Worm (Caenorhabditis elegans) whole organism, late embryonic: ENCODE results near the gene C56G2.9.

Experiments used
- C08G9.2 ChIP-seq: sonication (generic microtip); optimal IDR thresholded peaks from 2 replicates; lab custom pipeline; 2016; ENCODE audit warnings: mild to moderate bottlenecking, missing genetic modification characterization, moderate library complexity, missing compliant biosample characterization
- C38D4.7 ChIP-seq: fragments of 200-800 bp; sonication (Bioruptor generic); optimal IDR thresholded peaks from 2 replicates; lab custom pipeline; 2018; ENCODE audit warnings: mild to moderate bottlenecking, missing genetic modification characterization, moderate library complexity, missing compliant biosample characterization
- K09A11.1 ChIP-seq: sonication (generic microtip); optimal IDR thresholded peaks from 2 replicates; lab custom pipeline; 2017; ENCODE audit warnings: antibody characterized with exemption, mild to moderate bottlenecking, missing genetic modification characterization, missing compliant biosample characterization; ENCODE audit not compliant: insufficient read depth
- Y22D7AL.16 ChIP-seq: sonication (generic microtip); optimal IDR thresholded peaks from 2 replicates; lab custom pipeline; 2016; ENCODE audit warnings: missing genetic modification characterization, missing compliant biosample characterization
- ceh-18 ChIP-seq: sonication (generic microtip); optimal IDR thresholded peaks from 2 replicates; lab custom pipeline; 2016; ENCODE audit warnings: missing genetic modification characterization, missing compliant biosample characterization
- ceh-19 ChIP-seq: fragments of 200-800 bp; sonication (Bioruptor generic); optimal IDR thresholded peaks from 2 replicates; lab custom pipeline; 2018; ENCODE audit warnings: mild to moderate bottlenecking, missing genetic modification characterization, missing compliant biosample characterization
- ceh-2 ChIP-seq: sonication (generic microtip); optimal IDR thresholded peaks from 2 replicates; lab custom pipeline; 2016; ENCODE audit warnings: missing genotype, missing genetic modification characterization, missing compliant biosample characterization
- ceh-31 ChIP-seq: sonication (generic microtip); optimal IDR thresholded peaks from 2 replicates; lab custom pipeline; 2016; ENCODE audit warnings: missing genetic modification characterization, missing compliant biosample characterization
- dve-1 ChIP-seq: sonication (generic microtip); optimal IDR thresholded peaks from 2 replicates; lab custom pipeline; 2017; ENCODE audit warnings: antibody characterized with exemption, mild to moderate bottlenecking, missing genetic modification characterization, missing compliant biosample characterization
- elt-2 ChIP-seq: sonication (generic microtip); optimal IDR thresholded peaks from 2 replicates; lab custom pipeline; 2016; ENCODE audit warnings: missing genetic modification reagents, missing genetic modification characterization, missing compliant biosample characterization
- elt-4 ChIP-seq: sonication (generic microtip); optimal IDR thresholded peaks from 2 replicates; lab custom pipeline; 2016; ENCODE audit warnings: missing genetic modification characterization, missing compliant biosample characterization
- eyg-1 ChIP-seq: sonication (generic microtip); optimal IDR thresholded peaks from 2 replicates; lab custom pipeline; 2016; ENCODE audit warnings: missing genotype, missing genetic modification characterization, missing compliant biosample characterization
- fax-1 ChIP-seq: sonication (generic microtip); optimal IDR thresholded peaks from 2 replicates; lab custom pipeline; 2016; ENCODE audit warnings: missing genotype, missing genetic modification characterization, missing compliant biosample characterization
- hlh-13 ChIP-seq: fragments of 200-800 bp; sonication (Bioruptor generic); optimal IDR thresholded peaks from 2 replicates; lab custom pipeline; 2018; ENCODE audit warnings: mild to moderate bottlenecking, missing genetic modification characterization, missing compliant biosample characterization
- hlh-30 ChIP-seq: sonication (generic microtip); optimal IDR thresholded peaks from 2 replicates; lab custom pipeline; 2017; ENCODE audit warnings: antibody characterized with exemption, missing genetic modification characterization, missing compliant biosample characterization; ENCODE audit not compliant: insufficient read depth
- lin-11 ChIP-seq: fragments of 200-800 bp; sonication (Bioruptor generic); optimal IDR thresholded peaks from 2 replicates; lab custom pipeline; 2018; ENCODE audit warnings: mild to moderate bottlenecking, missing genetic modification characterization, missing compliant biosample characterization
- mec-3 ChIP-seq: sonication (generic microtip); optimal IDR thresholded peaks from 2 replicates; lab custom pipeline; 2016; ENCODE audit warnings: borderline replicate concordance, missing genetic modification characterization, missing compliant biosample characterization
- npax-4 ChIP-seq: sonication (generic microtip); optimal IDR thresholded peaks from 2 replicates; lab custom pipeline; 2016; ENCODE audit warnings: missing genetic modification characterization, missing compliant biosample characterization
- odd-2 ChIP-seq: sonication (generic microtip); optimal IDR thresholded peaks from 2 replicates; lab custom pipeline; 2017; ENCODE audit warnings: antibody characterized with exemption, mild to moderate bottlenecking, missing genetic modification characterization, missing compliant biosample characterization
- pag-3 ChIP-seq: sonication (generic microtip); optimal IDR thresholded peaks from 2 replicates; lab custom pipeline; 2016; ENCODE audit warnings: missing compliant biosample characterization, missing genetic modification characterization, borderline replicate concordance
- pat-9 ChIP-seq: fragments of 200-800 bp; sonication (Bioruptor generic); optimal IDR thresholded peaks from 2 replicates; lab custom pipeline; 2018; ENCODE audit warnings: mild to moderate bottlenecking, missing genetic modification characterization, moderate library complexity, missing compliant biosample characterization
- pax-1 ChIP-seq: fragments of 150-350 bp; optimal IDR thresholded peaks from 2 replicates; lab custom pipeline; 2014; ENCODE audit warnings: missing biosample characterization, missing genetic modification characterization
- pros-1 ChIP-seq: fragments of 150-350 bp; optimal IDR thresholded peaks from 2 replicates; lab custom pipeline; 2014; ENCODE audit warnings: missing biosample characterization, missing genetic modification reagents, missing genetic modification characterization
- rnt-1 ChIP-seq: sonication (generic microtip); optimal IDR thresholded peaks from 2 replicates; lab custom pipeline; 2016; ENCODE audit warnings: missing genetic modification characterization, missing compliant biosample characterization
- sox-2 ChIP-seq: fragments of 200-800 bp; sonication (Bioruptor generic); IDR thresholded peaks from 2 replicates; pipeline ENCODE4 v1.3.6; 2022; ENCODE audit warnings: missing genetic modification reagents, missing genetic modification characterization, missing compliant biosample characterization
- tbx-2 ChIP-seq: sonication (generic microtip); optimal IDR thresholded peaks from 2 replicates; lab custom pipeline; 2016; ENCODE audit warnings: missing genetic modification characterization, missing compliant biosample characterization
- tbx-7 ChIP-seq: sonication (generic microtip); optimal IDR thresholded peaks from 2 replicates; lab custom pipeline; 2016; ENCODE audit warnings: missing genotype, missing genetic modification characterization, missing compliant biosample characterization
- unc-42 ChIP-seq: sonication (generic microtip); optimal IDR thresholded peaks from 2 replicates; lab custom pipeline; 2016; ENCODE audit warnings: missing genotype, missing genetic modification characterization, missing compliant biosample characterization
- unc-55 ChIP-seq: sonication (generic microtip); optimal IDR thresholded peaks from 2 replicates; lab custom pipeline; 2017; ENCODE audit warnings: missing biosample characterization, missing genetic modification reagents, missing genetic modification characterization
- unc-86 ChIP-seq: sonication (generic microtip); optimal IDR thresholded peaks from 2 replicates; lab custom pipeline; 2016; ENCODE audit warnings: missing genetic modification characterization, missing compliant biosample characterization
- zip-5 ChIP-seq: sonication (generic microtip); optimal IDR thresholded peaks from 2 replicates; lab custom pipeline; 2016; ENCODE audit warnings: missing genetic modification characterization, missing compliant biosample characterization

Gene C56G2.9

ce11 chrIII:6362323-6362922 lies 19.3 kb upstream of the C56G2.9 start:
- no peak for TF ChIP-seq unc-42 (tag; lab: Kevin White, UChicago)
- peak; percentile 27 for TF ChIP-seq rnt-1 (tag; lab: Kevin White, UChicago)
- TF ChIP-seq npax-4 (tag; lab: Kevin White, UChicago) = no peak
- TF ChIP-seq eyg-1 (tag; lab: Kevin White, UChicago) = no peak
- no peak for TF ChIP-seq pag-3 (tag; lab: Kevin White, UChicago)
- peak; percentile 57 for TF ChIP-seq ceh-18
- no peak for TF ChIP-seq sox-2 (GFP tag; lab: Robert Waterston, UW)
- no peak for TF ChIP-seq hlh-13 (GFP tag; lab: Kevin White, UChicago)
- TF ChIP-seq tbx-2 (tag; lab: Kevin White, UChicago) = peak; percentile 5
- TF ChIP-seq elt-4 = no peak

ce11 chrIII:6361560-6361959 lies 18.4 kb upstream of the C56G2.9 start:
- no peak for TF ChIP-seq pax-1
- TF ChIP-seq elt-2 (tag; lab: Kevin White, UChicago) = peak; percentile 91

ce11 chrIII:6360825-6361224 lies 17.7 kb upstream of the C56G2.9 start:
- TF ChIP-seq ceh-31 (tag; lab: Kevin White, UChicago) (no peak), lin-11 (tag; lab: Kevin White, UChicago) (no peak), dve-1 (tag; lab: Kevin White, UChicago) (no peak), pros-1 (tag; lab: Kevin White, UChicago) (no peak)

ce11 chrIII:6360114-6360513 lies 17.0 kb upstream of the C56G2.9 start:
- TF ChIP-seq ceh-2 (tag; lab: Kevin White, UChicago) (no peak), pat-9 (tag; lab: Kevin White, UChicago) (no peak), odd-2 (tag; lab: Kevin White, UChicago) (no peak), unc-55 (peak; percentile 25), ceh-18 (peak; percentile 34), C38D4.7 (no peak), mec-3 (tag; lab: Kevin White, UChicago) (no peak), K09A11.1 (tag; lab: Kevin White, UChicago) (no peak)

ce11 chrIII:6359171-6359854 lies 16.2 kb upstream of the C56G2.9 start:
- no peak for TF ChIP-seq zip-5 (tag; lab: Kevin White, UChicago)
- TF ChIP-seq hlh-30 = peak; percentile 2

ce11 chrIII:6358704-6359103 lies 15.6 kb upstream of the C56G2.9 start:
- TF ChIP-seq ceh-19 (GFP tag; lab: Kevin White, UChicago) (no peak), C08G9.2 (no peak), tbx-7 (tag; lab: Kevin White, UChicago) (no peak), Y22D7AL.16 (tag; lab: Kevin White, UChicago) (no peak)
- TF ChIP-seq, all 69 proteins: peak for 0

- no peak for TF ChIP-seq mec-3 (tag; lab: Kevin White, UChicago)
- TF ChIP-seq fax-1 (tag; lab: Kevin White, UChicago) = no peak
- TF ChIP-seq hlh-13 (GFP tag; lab: Kevin White, UChicago) = no peak
- no peak for TF ChIP-seq eyg-1 (tag; lab: Kevin White, UChicago)
- no peak for TF ChIP-seq unc-86
Observed at ce11 chrIII:6356764-6357163, 13.6 kb upstream of the C56G2.9 start.
